Fruit fly (Drosophila melanogaster) whole organism, embryonic: ENCODE measurements around the gene Mpcp2.

Experiments used
- ATbp ChIP-seq: fragments of 200-800 bp; sonication (Bioruptor generic); optimal IDR thresholded peaks from 2 replicates; lab custom pipeline; 2017; ENCODE audit warnings: missing biosample characterization, mild to moderate bottlenecking, missing genetic modification characterization, missing genetic modification reagents
- B-H2 ChIP-seq: fragments of 200-800 bp; sonication (Bioruptor generic); optimal IDR thresholded peaks from 2 replicates; lab custom pipeline; 2018; ENCODE audit warnings: missing biosample characterization, mild to moderate bottlenecking, missing genetic modification characterization
- CG12236 ChIP-seq: fragments of 200-800 bp; sonication (Bioruptor generic); optimal IDR thresholded peaks from 2 replicates; lab custom pipeline; 2016; ENCODE audit warnings: missing biosample characterization, missing genetic modification characterization
- CG12769 ChIP-seq: fragments of 200-800 bp; sonication (Bioruptor generic); optimal IDR thresholded peaks from 2 replicates; lab custom pipeline; 2019; ENCODE audit warnings: missing biosample characterization, mild to moderate bottlenecking, missing genetic modification characterization, moderate library complexity
- CG13296 ChIP-seq: fragments of 200-800 bp; sonication (Bioruptor generic); optimal IDR thresholded peaks from 3 replicates; lab custom pipeline; 2018; ENCODE audit warnings: missing biosample characterization, mild to moderate bottlenecking, missing genetic modification characterization
- CG14860 ChIP-seq: fragments of 200-800 bp; sonication (Bioruptor generic); IDR thresholded peaks from 3 replicates; pipeline ENCODE4 v1.3.6; 2022; ENCODE audit warnings: missing biosample characterization, missing genetic modification characterization; ENCODE audit not compliant: partially characterized antibody
- CG16863 ChIP-seq: fragments of 200-800 bp; sonication (Bioruptor generic); optimal IDR thresholded peaks from 3 replicates; lab custom pipeline; 2016; ENCODE audit warnings: missing biosample characterization, missing genetic modification characterization
- CG17385 ChIP-seq: fragments of 200-800 bp; sonication (Bioruptor generic); optimal IDR thresholded peaks from 3 replicates; lab custom pipeline; 2018; ENCODE audit warnings: missing biosample characterization, mild to moderate bottlenecking, missing genetic modification characterization
- CG2199 ChIP-seq: fragments of 200-800 bp; sonication (Bioruptor generic); IDR thresholded peaks from 3 replicates; pipeline ENCODE4 v1.3.6; 2022; ENCODE audit warnings: missing biosample characterization, missing genetic modification characterization
- CG4360 ChIP-seq: fragments of 200-800 bp; sonication (Bioruptor generic); IDR thresholded peaks from 2 replicates; pipeline ENCODE4 v1.3.6; 2022; ENCODE audit warnings: missing biosample characterization, missing genetic modification characterization
- CG5180 ChIP-seq: fragments of 200-800 bp; sonication (Bioruptor generic); optimal IDR thresholded peaks from 3 replicates; lab custom pipeline; 2017; ENCODE audit warnings: missing biosample characterization, missing genetic modification characterization, mild to moderate bottlenecking, moderate library complexity, missing genetic modification reagents
- CG5953 ChIP-seq: fragments of 200-800 bp; sonication (Bioruptor generic); IDR thresholded peaks from 2 replicates; pipeline ENCODE4 v1.3.6; 2022; ENCODE audit warnings: missing biosample characterization, missing genetic modification characterization
- CG6175 ChIP-seq: fragments of 200-800 bp; sonication (Bioruptor generic); IDR thresholded peaks from 3 replicates; pipeline ENCODE4 v1.3.6; 2022; ENCODE audit warnings: missing biosample characterization, missing genetic modification characterization
- CG9876 ChIP-seq: fragments of 200-800 bp; sonication (Bioruptor generic); optimal IDR thresholded peaks from 2 replicates; lab custom pipeline; 2016; ENCODE audit warnings: missing biosample characterization, missing genetic modification characterization
- Dbx ChIP-seq: fragments of 200-800 bp; sonication (Bioruptor generic); IDR thresholded peaks from 3 replicates; pipeline ENCODE4 v1.3.6; 2022; ENCODE audit warnings: missing biosample characterization, missing genetic modification characterization
- Deaf1 ChIP-seq: fragments of 200-800 bp; optimal IDR thresholded peaks from 3 replicates; lab custom pipeline; 2019; ENCODE audit warnings: missing biosample characterization, mild to moderate bottlenecking, missing genetic modification characterization, moderate library complexity
- Doc2 ChIP-seq: fragments of 200-800 bp; sonication (Bioruptor generic); IDR thresholded peaks from 2 replicates; pipeline ENCODE4 v1.3.6; 2022; ENCODE audit warnings: missing biosample characterization, missing genetic modification characterization
- Drgx ChIP-seq: fragments of 200-800 bp; sonication (Bioruptor generic); IDR thresholded peaks from 2 replicates; pipeline ENCODE4 v1.3.6; 2022; ENCODE audit warnings: missing biosample characterization, missing genetic modification characterization
- Ets65A ChIP-seq: fragments of 200-800 bp; sonication (Bioruptor generic); peaks from one replicate; lab custom pipeline; 2016; ENCODE audit warnings: missing biosample characterization, missing genetic modification characterization
- Fer1 ChIP-seq: fragments of 200-800 bp; sonication (Bioruptor generic); optimal IDR thresholded peaks from 2 replicates; lab custom pipeline; 2017; ENCODE audit warnings: missing biosample characterization, mild to moderate bottlenecking, missing genetic modification characterization
- HmgZ ChIP-seq: fragments of 200-800 bp; sonication (Bioruptor generic); optimal IDR thresholded peaks from 2 replicates; lab custom pipeline; 2018; ENCODE audit warnings: missing biosample characterization, mild to moderate bottlenecking, missing genetic modification characterization
- Jarid2 ChIP-seq: fragments of 200-800 bp; sonication (Bioruptor generic); optimal IDR thresholded peaks from 3 replicates; lab custom pipeline; 2017; ENCODE audit warnings: mild to moderate bottlenecking, missing biosample characterization, missing genetic modification reagents, missing genetic modification characterization
- Nf-YC ChIP-seq: fragments of 200-800 bp; optimal IDR thresholded peaks from 3 replicates; lab custom pipeline; 2019; ENCODE audit warnings: missing biosample characterization, mild to moderate bottlenecking, missing genetic modification characterization, moderate library complexity
- Ravus ChIP-seq: fragments of 200-800 bp; sonication (Bioruptor generic); IDR thresholded peaks from 2 replicates; pipeline ENCODE4 v1.3.6; 2022; ENCODE audit warnings: missing biosample characterization, missing genetic modification characterization
- Rfx ChIP-seq: fragments of 200-800 bp; sonication (Bioruptor generic); IDR thresholded peaks from 2 replicates; pipeline ENCODE4 v1.3.6; 2022; ENCODE audit warnings: missing biosample characterization, missing genetic modification characterization
- Rx ChIP-seq: fragments of 200-800 bp; sonication (Bioruptor generic); IDR thresholded peaks from 2 replicates; pipeline ENCODE4 v1.3.6; 2022; ENCODE audit warnings: missing biosample characterization, missing genetic modification characterization
- Vsx1 ChIP-seq: fragments of 200-800 bp; sonication (Bioruptor generic); optimal IDR thresholded peaks from 2 replicates; lab custom pipeline; 2017; ENCODE audit warnings: missing biosample characterization, mild to moderate bottlenecking, missing genetic modification characterization, missing genetic modification reagents
- Xbp1 ChIP-seq: fragments of 200-800 bp; sonication (Bioruptor generic); optimal IDR thresholded peaks from 3 replicates; lab custom pipeline; 2016; ENCODE audit warnings: missing biosample characterization, mild to moderate bottlenecking, missing genetic modification characterization
- Xrp1 ChIP-seq: fragments of 200-800 bp; sonication (Bioruptor generic); IDR thresholded peaks from 2 replicates; pipeline ENCODE4 v1.3.6; 2022; ENCODE audit warnings: missing biosample characterization, missing genetic modification characterization
- aop ChIP-seq: fragments of 200-800 bp; sonication (Bioruptor generic); IDR thresholded peaks from 2 replicates; pipeline ENCODE4 v1.3.6; 2022; ENCODE audit warnings: missing biosample characterization, missing genetic modification characterization
- bsh ChIP-seq, 2 experiments: fragments of 200-800 bp; sonication (Bioruptor generic); optimal IDR thresholded peaks; 2 replicates each; lab custom pipeline; 2017 to 2018; ENCODE audit warnings: mild to moderate bottlenecking in 2 of 2, missing biosample characterization in 2 of 2, missing genetic modification characterization in 2 of 2, moderate library complexity in 1 of 2
- caup ChIP-seq: fragments of 200-800 bp; sonication (Bioruptor generic); optimal IDR thresholded peaks from 3 replicates; lab custom pipeline; 2017; ENCODE audit warnings: missing biosample characterization, mild to moderate bottlenecking, missing genetic modification characterization, moderate library complexity; ENCODE audit not compliant: severe bottlenecking
- chinmo ChIP-seq: fragments of 200-800 bp; sonication (Bioruptor generic); IDR thresholded peaks from 4 replicates; pipeline ENCODE4 v1.3.6; 2022; ENCODE audit warnings: missing biosample characterization, missing genetic modification characterization; ENCODE audit not compliant: partially characterized antibody
- crol ChIP-seq: fragments of 200-800 bp; sonication (Bioruptor generic); IDR thresholded peaks from 2 replicates; pipeline ENCODE4 v1.3.6; 2022; ENCODE audit warnings: missing biosample characterization, missing genetic modification characterization
- dmrt11E ChIP-seq: fragments of 200-800 bp; sonication (Bioruptor generic); optimal IDR thresholded peaks from 3 replicates; lab custom pipeline; 2018; ENCODE audit warnings: missing biosample characterization, mild to moderate bottlenecking, missing genetic modification characterization, moderate library complexity
- gro ChIP-seq: fragments of 200-800 bp; sonication (Bioruptor generic); optimal IDR thresholded peaks from 2 replicates; lab custom pipeline; 2016; ENCODE audit warnings: missing biosample characterization, missing genetic modification characterization
- kah ChIP-seq: fragments of 200-800 bp; sonication (Bioruptor generic); optimal IDR thresholded peaks from 2 replicates; lab custom pipeline; 2018; ENCODE audit warnings: missing biosample characterization, mild to moderate bottlenecking, missing genetic modification characterization
- klu ChIP-seq: fragments of 200-800 bp; sonication (Bioruptor generic); IDR thresholded peaks from 2 replicates; pipeline ENCODE4 v1.3.6; 2022; ENCODE audit warnings: missing biosample characterization, missing genetic modification characterization
- lab ChIP-seq: fragments of 200-800 bp; sonication (Bioruptor generic); optimal IDR thresholded peaks from 3 replicates; lab custom pipeline; 2017; ENCODE audit warnings: missing biosample characterization, missing genetic modification characterization, mild to moderate bottlenecking, moderate library complexity, missing genetic modification reagents
- lola ChIP-seq, 3 experiments: fragments of >200 bp in 2 of 3; fragments of 200-800 bp in 1 of 3; sonication (Bioruptor generic) in 1 of 3; optimal IDR thresholded peaks; 2 replicates each; lab custom pipeline; 2017 to 2019; ENCODE audit warnings: missing biosample characterization in 3 of 3, missing genetic modification characterization in 3 of 3, mild to moderate bottlenecking in 1 of 3, moderate library complexity in 1 of 3
- nom ChIP-seq: fragments of 200-800 bp; sonication (Bioruptor generic); optimal IDR thresholded peaks from 2 replicates; lab custom pipeline; 2017; ENCODE audit warnings: missing biosample characterization, missing genetic modification characterization, mild to moderate bottlenecking, moderate library complexity, missing genetic modification reagents
- odd ChIP-seq: fragments of 200-800 bp; sonication (Bioruptor generic); optimal IDR thresholded peaks from 2 replicates; lab custom pipeline; 2017; ENCODE audit warnings: missing biosample characterization, mild to moderate bottlenecking, missing genetic modification characterization
- sd ChIP-seq: fragments of 200-800 bp; sonication (Bioruptor generic); optimal IDR thresholded peaks from 3 replicates; lab custom pipeline; 2018; ENCODE audit warnings: missing biosample characterization, mild to moderate bottlenecking, missing genetic modification characterization, moderate library complexity
- slp2 ChIP-seq: fragments of 200-800 bp; sonication (Bioruptor generic); optimal IDR thresholded peaks from 2 replicates; lab custom pipeline; 2016; ENCODE audit warnings: missing biosample characterization, missing genetic modification characterization
- trh ChIP-seq: fragments of 200-800 bp; sonication (Bioruptor generic); optimal IDR thresholded peaks from 2 replicates; lab custom pipeline; 2016; ENCODE audit warnings: missing biosample characterization, missing genetic modification characterization

Gene Mpcp2

dm6 chr3L:14531802-14532201 lies 5.6 kb upstream of the Mpcp2 start (continued):
- TF ChIP-seq Ravus (GFP tag; lab: Robert Waterston, UW) (no peak), slp2 (GFP tag; lab: Kevin White, UChicago) (no peak), chinmo (GFP tag; lab: Robert Waterston, UW) (no peak), CG16863 (GFP tag; lab: Kevin White, UChicago) (no peak), Xbp1 (GFP tag; lab: Kevin White, UChicago) (peak; percentile 9), CG9876 (GFP tag; lab: Kevin White, UChicago) (no peak)

dm6 chr3L:14533110-14533509 lies 4.3 kb upstream of the Mpcp2 start:
- TF ChIP-seq Nf-YC (tag; lab: Kevin White, UChicago) = no peak
- TF ChIP-seq sd (tag; lab: Kevin White, UChicago) = peak; percentile 62
- peak; percentile 80; the same call in 1 of the 4 replicates for TF ChIP-seq chinmo (GFP tag; lab: Robert Waterston, UW)
- TF ChIP-seq klu (GFP tag; lab: Robert Waterston, UW) = no peak

- TF ChIP-seq CG4360 (GFP tag; lab: Robert Waterston, UW) (0 out of 2 replicates have a peak, but pooled peaks have one; percentile 20), gro (no peak), odd (no peak), kah (GFP tag; lab: Kevin White, UChicago) (no peak), crol (GFP tag; lab: Robert Waterston, UW) (peak; percentile 37; the same call in 1 of the 2 replicates), Dbx (GFP tag; lab: Robert Waterston, UW) (no peak), Doc2 (GFP tag; lab: Robert Waterston, UW) (no peak), CG5953 (GFP tag; lab: Robert Waterston, UW) (no peak), nom (GFP tag; lab: Kevin White, UChicago) (peak; percentile 3), Drgx (peak; percentile 77), bsh (GFP tag; optimal IDR thresholded peaks at IDR 0.05; lab: Kevin White, UChicago) (peak in 1 of 2 experiments; percentile 54), CG13296 (no peak), Rx (GFP tag; lab: Robert Waterston, UW) (no peak), lola (GFP tag; optimal IDR thresholded peaks at IDR 0.05; lab: Kevin White, UChicago) (no peak), trh (GFP tag; lab: Kevin White, UChicago) (no peak), dmrt11E (no peak), aop (GFP tag; lab: Robert Waterston, UW) (no peak), CG6175 (GFP tag; lab: Robert Waterston, UW) (no peak)
- TF ChIP-seq, all 482 proteins: peak for 5
These were observed 2.8 kb upstream of the Mpcp2 start for dm6 chr3L:14534619-14535018.

dm6 chr3L:14536042-14536684 lies 1.3 kb upstream of the Mpcp2 start, which contains the start of the genes bbg and CG43246:
Gene bbg (minus strand): TSS chr3L:14536276.
Gene CG43246 (plus strand): TSS chr3L:14536634.
- TF ChIP-seq lab (peak; percentile 11), Vsx1 (GFP tag; lab: Kevin White, UChicago) (peak; percentile 39), Fer1 (GFP tag; lab: Kevin White, UChicago) (peak; percentile 18), CG17385 (GFP tag; lab: Kevin White, UChicago) (peak; percentile 2), HmgZ (tag; lab: Kevin White, UChicago) (peak; percentile 6), CG2199 (GFP tag; lab: Robert Waterston, UW) (peak; percentile 83; the same call in 2 of the 3 replicates), Xrp1 (GFP tag; lab: Robert Waterston, UW) (no peak), CG12769 (tag; lab: Kevin White, UChicago) (peak; percentile 50), B-H2 (GFP tag; lab: Kevin White, UChicago) (peak; percentile 28), CG5180 (peak; percentile 96), CG14860 (GFP tag; lab: Robert Waterston, UW) (no peak), Rfx (GFP tag; lab: Robert Waterston, UW) (peak; percentile 6; the same call in 1 of the 2 replicates), Deaf1 (tag; lab: Kevin White, UChicago) (peak; percentile 91), Jarid2 (peak; percentile 90), ATbp (GFP tag; lab: Kevin White, UChicago) (peak; percentile 68), Ets65A (GFP tag; lab: Kevin White, UChicago) (peak; percentile 59), chinmo (GFP tag; lab: Robert Waterston, UW) (peak; percentile 72; the same call in 1 of the 4 replicates), CG12236 (GFP tag; lab: Kevin White, UChicago) (no peak), caup (GFP tag; lab: Kevin White, UChicago) (peak; percentile 5)
